Fruit fly (Drosophila melanogaster) whole organism, embryonic: ENCODE data around the gene dock.

ENCODE experiments used
- Atf6 ChIP-seq: fragments of 200-800 bp; sonication (Bioruptor generic); IDR thresholded peaks from 2 replicates; pipeline ENCODE4 v1.3.6; 2022; ENCODE audit warnings: missing biosample characterization, missing genetic modification characterization
- BtbVII ChIP-seq: fragments of 200-800 bp; sonication (Bioruptor generic); optimal IDR thresholded peaks from 3 replicates; lab custom pipeline; 2017; ENCODE audit warnings: missing biosample characterization, mild to moderate bottlenecking, missing genetic modification characterization
- Bteb2 ChIP-seq: fragments of 200-800 bp; sonication (Bioruptor generic); optimal IDR thresholded peaks from 2 replicates; lab custom pipeline; 2016; ENCODE audit warnings: missing biosample characterization, missing genetic modification characterization
- CG10565 ChIP-seq: fragments of 200-800 bp; sonication (Bioruptor generic); optimal IDR thresholded peaks from 3 replicates; lab custom pipeline; 2016; ENCODE audit warnings: missing biosample characterization, mild to moderate bottlenecking, missing genetic modification characterization
- CG11085 ChIP-seq: fragments of 200-800 bp; sonication (Bioruptor generic); IDR thresholded peaks from 2 replicates; pipeline ENCODE4 v1.3.6; 2022; ENCODE audit warnings: missing biosample characterization, missing genetic modification characterization
- CG11723 ChIP-seq: fragments of 200-800 bp; sonication (Bioruptor generic); optimal IDR thresholded peaks from 2 replicates; lab custom pipeline; 2017; ENCODE audit warnings: missing biosample characterization, mild to moderate bottlenecking, missing genetic modification characterization
- CG12219 ChIP-seq: fragments of 200-800 bp; sonication (Bioruptor generic); optimal IDR thresholded peaks from 3 replicates; lab custom pipeline; 2018; ENCODE audit warnings: missing biosample characterization, mild to moderate bottlenecking, missing genetic modification characterization
- CG12769 ChIP-seq: fragments of 200-800 bp; sonication (Bioruptor generic); optimal IDR thresholded peaks from 2 replicates; lab custom pipeline; 2019; ENCODE audit warnings: missing biosample characterization, mild to moderate bottlenecking, missing genetic modification characterization, moderate library complexity
- CG13775 ChIP-seq: fragments of 200-800 bp; sonication (Bioruptor generic); optimal IDR thresholded peaks from 3 replicates; lab custom pipeline; 2017; ENCODE audit warnings: missing biosample characterization, mild to moderate bottlenecking, missing genetic modification characterization
- CG14050 ChIP-seq: fragments of 200-800 bp; sonication (Bioruptor generic); IDR thresholded peaks from 3 replicates; pipeline ENCODE4 v1.3.6; 2022; ENCODE audit warnings: missing biosample characterization, missing genetic modification characterization
- CG16863 ChIP-seq: fragments of 200-800 bp; sonication (Bioruptor generic); optimal IDR thresholded peaks from 3 replicates; lab custom pipeline; 2016; ENCODE audit warnings: missing biosample characterization, missing genetic modification characterization
- CG17328 ChIP-seq: fragments of 200-800 bp; sonication (Bioruptor generic); IDR thresholded peaks from 2 replicates; pipeline ENCODE4 v1.3.6; 2022; ENCODE audit warnings: missing biosample characterization, missing genetic modification characterization
- CG17612 ChIP-seq: fragments of 200-800 bp; sonication (Bioruptor generic); IDR thresholded peaks from 2 replicates; pipeline ENCODE4 v1.3.6; 2022; ENCODE audit warnings: missing biosample characterization, missing genetic modification characterization
- CG18262 ChIP-seq: fragments of 200-800 bp; optimal IDR thresholded peaks from 3 replicates; lab custom pipeline; 2019; ENCODE audit warnings: missing biosample characterization, mild to moderate bottlenecking, missing genetic modification characterization, moderate library complexity
- CG18599 ChIP-seq: fragments of 200-800 bp; sonication (Bioruptor generic); optimal IDR thresholded peaks from 3 replicates; lab custom pipeline; 2017; ENCODE audit warnings: missing biosample characterization, missing genetic modification characterization, mild to moderate bottlenecking, moderate library complexity, missing genetic modification reagents
- CG34224 ChIP-seq: fragments of 200-800 bp; sonication (Bioruptor generic); IDR thresholded peaks from 3 replicates; pipeline ENCODE4 v1.3.6; 2022; ENCODE audit warnings: missing biosample characterization, missing genetic modification characterization; ENCODE audit not compliant: partially characterized antibody
- CG4730 ChIP-seq: fragments of 200-800 bp; sonication (Bioruptor generic); IDR thresholded peaks from 2 replicates; pipeline ENCODE4 v1.3.6; 2022; ENCODE audit warnings: missing biosample characterization, missing genetic modification characterization
- CG7556 ChIP-seq: fragments of 200-800 bp; sonication (Bioruptor generic); optimal IDR thresholded peaks from 2 replicates; lab custom pipeline; 2017; ENCODE audit warnings: missing biosample characterization, mild to moderate bottlenecking, missing genetic modification characterization
- CG7963 ChIP-seq: fragments of 200-800 bp; sonication (Bioruptor generic); IDR thresholded peaks from 3 replicates; pipeline ENCODE4 v1.3.6; 2022; ENCODE audit warnings: missing biosample characterization, missing genetic modification characterization; ENCODE audit not compliant: partially characterized antibody
- Dip2 ChIP-seq: fragments of 200-800 bp; sonication (Bioruptor generic); IDR thresholded peaks from 2 replicates; pipeline ENCODE4 v1.3.6; 2022; ENCODE audit warnings: missing biosample characterization, missing genetic modification characterization
- Gsc ChIP-seq: fragments of 200-800 bp; sonication (Bioruptor generic); IDR thresholded peaks from 2 replicates; pipeline ENCODE4 v1.3.6; 2022; ENCODE audit warnings: missing biosample characterization, missing genetic modification characterization
- Lhr ChIP-seq: fragments of 200-800 bp; sonication (Bioruptor generic); optimal IDR thresholded peaks from 3 replicates; lab custom pipeline; 2017; ENCODE audit warnings: mild to moderate bottlenecking, missing biosample characterization, missing genetic modification reagents, missing genetic modification characterization
- NfI ChIP-seq: fragments of 200-800 bp; sonication (Bioruptor generic); optimal IDR thresholded peaks from 3 replicates; lab custom pipeline; 2018; ENCODE audit warnings: missing biosample characterization, mild to moderate bottlenecking, missing genetic modification characterization, moderate library complexity
- Oli ChIP-seq: fragments of 200-800 bp; sonication (Bioruptor generic); optimal IDR thresholded peaks from 2 replicates; lab custom pipeline; 2018; ENCODE audit warnings: missing biosample characterization, mild to moderate bottlenecking, missing genetic modification characterization, moderate library complexity
- Sin3A ChIP-seq: fragments of >200 bp; optimal IDR thresholded peaks from 2 replicates; lab custom pipeline; 2018
- Six4 ChIP-seq: fragments of 200-800 bp; sonication (Bioruptor generic); optimal IDR thresholded peaks from 2 replicates; lab custom pipeline; 2016; ENCODE audit warnings: missing biosample characterization, missing genetic modification characterization
- Ssrp ChIP-seq: fragments of 200-800 bp; sonication (Bioruptor generic); optimal IDR thresholded peaks from 2 replicates; lab custom pipeline; 2018; ENCODE audit warnings: missing biosample characterization, mild to moderate bottlenecking, missing genetic modification characterization, moderate library complexity
- abd-A ChIP-seq: fragments of 200-800 bp; sonication (Bioruptor generic); optimal IDR thresholded peaks from 3 replicates; lab custom pipeline; 2019; ENCODE audit warnings: missing biosample characterization, mild to moderate bottlenecking, missing genetic modification characterization, moderate library complexity
- al ChIP-seq: fragments of 200-800 bp; sonication (Bioruptor generic); IDR thresholded peaks from 2 replicates; pipeline ENCODE4 v1.3.6; 2022; ENCODE audit warnings: missing biosample characterization, missing genetic modification characterization
- amos ChIP-seq: fragments of 200-800 bp; sonication (Bioruptor generic); IDR thresholded peaks from 2 replicates; pipeline ENCODE4 v1.3.6; 2022; ENCODE audit warnings: missing biosample characterization, missing genetic modification characterization; ENCODE audit not compliant: partially characterized antibody
- ato ChIP-seq: fragments of 200-800 bp; sonication (Bioruptor generic); IDR thresholded peaks from 2 replicates; pipeline ENCODE4 v1.3.6; 2022; ENCODE audit warnings: missing biosample characterization, missing genetic modification characterization; ENCODE audit not compliant: partially characterized antibody
- bbx ChIP-seq: fragments of 200-800 bp; sonication (Bioruptor generic); IDR thresholded peaks from 2 replicates; pipeline ENCODE4 v1.3.6; 2022; ENCODE audit warnings: missing biosample characterization, missing genetic modification characterization; ENCODE audit not compliant: partially characterized antibody
- cg ChIP-seq: fragments of 200-800 bp; sonication (Bioruptor generic); optimal IDR thresholded peaks from 3 replicates; lab custom pipeline; 2019; ENCODE audit warnings: missing biosample characterization, mild to moderate bottlenecking, missing genetic modification characterization, moderate library complexity
- chm ChIP-seq: fragments of 200-800 bp; sonication (Bioruptor generic); IDR thresholded peaks from 2 replicates; pipeline ENCODE4 v1.3.6; 2022; ENCODE audit warnings: missing biosample characterization, missing genetic modification characterization
- croc ChIP-seq: fragments of 200-800 bp; sonication (Bioruptor generic); conservative IDR thresholded peaks from 3 replicates; pipeline ENCODE4 v1.3.6; 2022; ENCODE audit warnings: missing biosample characterization, missing genetic modification characterization
- crp ChIP-seq, 2 experiments: fragments of 200-800 bp; sonication (Bioruptor generic); optimal IDR thresholded peaks; 2 replicates in 1 of 2; 3 replicates in 1 of 2; lab custom pipeline; 2017; ENCODE audit warnings: missing biosample characterization in 2 of 2, missing genetic modification characterization in 2 of 2, mild to moderate bottlenecking in 1 of 2, moderate library complexity in 1 of 2
- danr ChIP-seq: fragments of 200-800 bp; sonication (Bioruptor generic); IDR thresholded peaks from 2 replicates; pipeline ENCODE4 v1.3.6; 2022; ENCODE audit warnings: missing biosample characterization, missing genetic modification characterization
- fu2 ChIP-seq: fragments of 200-800 bp; sonication (Bioruptor generic); optimal IDR thresholded peaks from 2 replicates; lab custom pipeline; 2016; ENCODE audit warnings: missing biosample characterization, missing genetic modification characterization
- gcm2 ChIP-seq: fragments of 200-800 bp; sonication (Bioruptor generic); optimal IDR thresholded peaks from 2 replicates; lab custom pipeline; 2016; ENCODE audit warnings: missing biosample characterization, missing genetic modification characterization
- kay ChIP-seq: fragments of 200-800 bp; sonication (Bioruptor generic); optimal IDR thresholded peaks from 2 replicates; lab custom pipeline; 2016; ENCODE audit warnings: missing biosample characterization, missing genetic modification characterization
- klu ChIP-seq: fragments of 200-800 bp; sonication (Bioruptor generic); IDR thresholded peaks from 2 replicates; pipeline ENCODE4 v1.3.6; 2022; ENCODE audit warnings: missing biosample characterization, missing genetic modification characterization
- nmo ChIP-seq: fragments of 200-800 bp; sonication (Bioruptor generic); optimal IDR thresholded peaks from 2 replicates; lab custom pipeline; 2018; ENCODE audit warnings: missing biosample characterization, mild to moderate bottlenecking, missing genetic modification characterization, moderate library complexity
- onecut ChIP-seq: fragments of 200-800 bp; sonication (Bioruptor generic); IDR thresholded peaks from 2 replicates; pipeline ENCODE4 v1.3.6; 2022; ENCODE audit warnings: missing biosample characterization, missing genetic modification characterization
- org-1 ChIP-seq: fragments of 200-800 bp; sonication (Bioruptor generic); optimal IDR thresholded peaks from 2 replicates; lab custom pipeline; 2017; ENCODE audit warnings: missing biosample characterization, missing genetic modification characterization
- pan ChIP-seq, 4 experiments: fragments of >200 bp in 3 of 4; fragments of 200-800 bp in 1 of 4; sonication (Bioruptor generic) in 1 of 4; optimal IDR thresholded peaks in 3 of 4; IDR thresholded peaks in 1 of 4; 2 replicates each; pipeline versions ENCODE4 v1.3.6 to Lab custom; 2017 to 2022; ENCODE audit warnings: missing biosample characterization in 2 of 4, missing genetic modification characterization in 2 of 4, mixed read lengths in 1 of 4
- pfk ChIP-seq: fragments of 200-800 bp; sonication (Bioruptor generic); optimal IDR thresholded peaks from 2 replicates; lab custom pipeline; 2018; ENCODE audit warnings: missing biosample characterization, mild to moderate bottlenecking, missing genetic modification characterization, moderate library complexity
- pros ChIP-seq: fragments of 200-800 bp; sonication (Bioruptor generic); optimal IDR thresholded peaks from 3 replicates; lab custom pipeline; 2019; ENCODE audit warnings: missing biosample characterization, mild to moderate bottlenecking, missing genetic modification characterization, moderate library complexity
- sna ChIP-seq: fragments of 200-800 bp; sonication (Bioruptor generic); IDR thresholded peaks from 2 replicates; pipeline ENCODE4 v1.3.6; 2022; ENCODE audit warnings: missing biosample characterization, missing genetic modification characterization; ENCODE audit not compliant: partially characterized antibody

The dock gene

DNA sequence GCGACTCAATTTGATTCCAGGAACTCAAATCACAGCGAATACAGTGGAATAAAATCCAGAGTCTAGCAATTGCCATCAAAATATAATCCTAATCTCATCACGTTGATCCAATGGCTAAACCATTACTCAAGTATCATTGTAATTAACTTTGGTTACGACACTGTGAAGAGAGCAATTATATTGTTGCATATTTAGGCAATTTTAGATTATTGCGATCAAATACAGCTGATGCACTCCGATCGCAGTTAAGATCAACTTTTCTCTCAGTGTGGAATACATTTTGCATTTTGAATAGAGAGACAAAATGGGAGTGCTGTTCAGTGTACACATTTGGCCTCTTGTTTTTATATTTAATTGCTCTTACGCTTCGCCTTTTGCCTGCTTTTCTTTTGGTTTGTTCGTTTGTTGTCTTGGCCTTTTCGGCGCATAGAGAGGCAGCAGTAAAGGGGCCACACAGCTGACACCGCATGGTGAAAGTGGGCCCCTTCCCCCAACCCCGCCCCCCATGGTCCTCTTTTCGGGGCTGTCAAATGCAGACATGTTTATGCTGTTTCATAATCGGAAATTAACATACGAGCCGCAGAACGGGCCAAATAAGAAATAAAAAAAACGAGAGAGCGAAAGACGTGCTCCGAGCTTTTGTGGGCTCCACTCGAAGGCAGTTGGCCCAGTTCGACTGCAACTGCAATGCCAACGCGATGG is 20.5 kb downstream of the dock start (continued):
- peak; percentile 76 for TF ChIP-seq CG18262
- TF ChIP-seq CG10565 (GFP tag; lab: Kevin White, UChicago): no peak
- TF ChIP-seq CG17328 (GFP tag; lab: Robert Waterston, UW): peak; percentile 59; the same call in 1 of the 2 replicates
- TF ChIP-seq abd-A (tag; lab: Kevin White, UChicago): peak; percentile 0
- no peak for TF ChIP-seq sna
- TF ChIP-seq CG11723 (GFP tag; lab: Kevin White, UChicago): peak; percentile 40
- TF ChIP-seq pan (optimal IDR thresholded peaks at IDR 0.05; lab: Kevin White, UChicago): no peak
- TF ChIP-seq pan (GFP tag; optimal IDR thresholded peaks at IDR 0.05 in 1 of 2, IDR thresholded peaks at IDR 0.05 in 1 of 2): peak in 1 of 2 experiments; percentile 70
- TF ChIP-seq CG34224 (GFP tag; lab: Robert Waterston, UW): no peak
- no peak for TF ChIP-seq pfk (GFP tag; lab: Kevin White, UChicago)
- TF ChIP-seq CG17612 (GFP tag; lab: Robert Waterston, UW): no peak
- peak; percentile 25 for TF ChIP-seq fu2 (GFP tag; lab: Kevin White, UChicago)
- no peak for TF ChIP-seq CG7963 (GFP tag; lab: Robert Waterston, UW)
- peak; percentile 62 for TF ChIP-seq CG7556 (GFP tag; lab: Kevin White, UChicago)
- no peak for TF ChIP-seq danr
- no peak for TF ChIP-seq klu (GFP tag; lab: Robert Waterston, UW)
- TF ChIP-seq Dip2 (GFP tag; lab: Robert Waterston, UW): no peak
- TF ChIP-seq Oli: peak; percentile 84
- TF ChIP-seq croc (GFP tag; lab: Robert Waterston, UW): peak; percentile 38; the same call in 2 of the 3 replicates
- TF ChIP-seq amos (GFP tag; lab: Robert Waterston, UW): no peak
- peak; percentile 69 for TF ChIP-seq Ssrp (tag; lab: Kevin White, UChicago)
- TF ChIP-seq BtbVII (GFP tag; lab: Kevin White, UChicago): peak; percentile 37
- peak; percentile 64 for TF ChIP-seq CG18599
- TF ChIP-seq Atf6 (GFP tag; lab: Robert Waterston, UW): no peak
- TF ChIP-seq pros (GFP tag; lab: Kevin White, UChicago): no peak
- peak; percentile 34; the same call in 1 of the 2 replicates for TF ChIP-seq chm (GFP tag; lab: Robert Waterston, UW)
- no peak for TF ChIP-seq al
- peak; percentile 58 for TF ChIP-seq org-1 (GFP tag; lab: Kevin White, UChicago)
- TF ChIP-seq Lhr: no peak
- no peak for TF ChIP-seq ato
- peak in 1 of 2 experiments; percentile 61 for TF ChIP-seq crp (GFP tag; optimal IDR thresholded peaks at IDR 0.05; lab: Kevin White, UChicago)
- no peak for TF ChIP-seq CG4730
- TF ChIP-seq CG14050 (GFP tag; lab: Robert Waterston, UW): no peak
- TF ChIP-seq CG11085 (GFP tag; lab: Robert Waterston, UW): no peak
- no peak for TF ChIP-seq Gsc (GFP tag; lab: Robert Waterston, UW)
- TF ChIP-seq nmo (GFP tag; lab: Kevin White, UChicago): peak; percentile 77
- TF ChIP-seq NfI (GFP tag; lab: Kevin White, UChicago): peak; percentile 61
- no peak for TF ChIP-seq cg (GFP tag; lab: Kevin White, UChicago)
- peak; percentile 68 for TF ChIP-seq CG12219 (GFP tag; lab: Kevin White, UChicago)
- TF ChIP-seq Bteb2 (GFP tag; lab: Kevin White, UChicago): no peak
- TF ChIP-seq CG13775 (GFP tag; lab: Kevin White, UChicago): peak; percentile 21
- peak; percentile 30 for TF ChIP-seq CG16863
- TF ChIP-seq Six4 (GFP tag; lab: Kevin White, UChicago): no peak
- TF ChIP-seq Sin3A: no peak
- TF ChIP-seq bbx: 0 out of 2 replicates have a peak, but pooled peaks have one; percentile 15
- TF ChIP-seq CG12769: peak; percentile 69
- TF ChIP-seq gcm2 (GFP tag; lab: Kevin White, UChicago): peak; percentile 0
- TF ChIP-seq onecut (GFP tag; lab: Robert Waterston, UW): peak; percentile 20; the same call in 1 of the 2 replicates
- TF ChIP-seq kay (GFP tag; lab: Kevin White, UChicago): peak; percentile 15
